Worm (Caenorhabditis elegans): ENCODE data around the gene F23D12.3.

The F23D12.3 gene

ce11 chrX:14412774-14413173 is 29.6 kb upstream of the F23D12.3 start, which contains the start of gene fbxa-179:
Gene fbxa-179, minus strand, starts transcription at chrX:14412874.
- TF ChIP-seq hlh-30 (tag; optimal IDR thresholded peaks at IDR 0.05; ENCODE audit: insufficient read depth), result no peak
- no peak for TF ChIP-seq zfp-3 (GFP tag; conservative IDR thresholded peaks at IDR 0.05)
- no peak for TF ChIP-seq fos-1 (tag; optimal IDR thresholded peaks at IDR 0.05)
- TF ChIP-seq set-16 (GFP tag; IDR thresholded peaks at IDR 0.05), result no peak
- no peak for TF ChIP-seq arid-1 (GFP tag; conservative IDR thresholded peaks at IDR 0.05)
- TF ChIP-seq Y105C5A.15 (GFP tag; IDR thresholded peaks at IDR 0.05), result no peak
- no peak for TF ChIP-seq tag-97 (GFP tag; IDR thresholded peaks at IDR 0.05)
- no peak for TF ChIP-seq ctbp-1 (GFP tag; IDR thresholded peaks at IDR 0.05)
- TF ChIP-seq lin-13 (GFP tag; optimal IDR thresholded peaks at IDR 0.05), result no peak
- TF ChIP-seq saeg-2 (GFP tag; IDR thresholded peaks at IDR 0.05), result no peak
- TF ChIP-seq ztf-7 (tag; optimal IDR thresholded peaks at IDR 0.05), result no peak
- no peak for TF ChIP-seq ceh-28 (tag; optimal IDR thresholded peaks at IDR 0.05)
- TF ChIP-seq ceh-44 (GFP tag; IDR thresholded peaks at IDR 0.05), result no peak
- no peak for TF ChIP-seq Y75B8A.6 (GFP tag; IDR thresholded peaks at IDR 0.05)
- no peak for TF ChIP-seq aha-1 (tag)
- TF ChIP-seq nhr-28 (tag; optimal IDR thresholded peaks at IDR 0.05), result no peak
- no peak for TF ChIP-seq sdz-12 (GFP tag; optimal IDR thresholded peaks at IDR 0.05)
- no peak for TF ChIP-seq lim-7 (GFP tag; IDR thresholded peaks at IDR 0.05)
- no peak for TF ChIP-seq nhr-42 (GFP tag; IDR thresholded peaks at IDR 0.05)
- TF ChIP-seq F26F4.8 (GFP tag; conservative IDR thresholded peaks at IDR 0.05), result no peak

ce11 chrX:14415641-14416040 is 26.8 kb upstream of the F23D12.3 start, which contains the start of gene F23D12.10:
Gene F23D12.10, minus strand, starts transcription at chrX:14415741.
- TF ChIP-seq lim-7 (GFP tag; IDR thresholded peaks at IDR 0.05), result no peak
- TF ChIP-seq tag-97 (GFP tag; IDR thresholded peaks at IDR 0.05), result no peak
- TF ChIP-seq unc-62 (GFP tag; optimal IDR thresholded peaks at IDR 0.05 in 1 of 2), result no peak
- TF ChIP-seq unc-62 (tag; optimal IDR thresholded peaks at IDR 0.05), result no peak
- no peak for TF ChIP-seq ztf-11 (tag; optimal IDR thresholded peaks at IDR 0.05)
- no peak for TF ChIP-seq madf-5 (GFP tag; IDR thresholded peaks at IDR 0.05)

- TF ChIP-seq snpc-1.2 (GFP tag; IDR thresholded peaks at IDR 0.05), result no peak
- no peak for TF ChIP-seq hmg-1.1 (GFP tag; IDR thresholded peaks at IDR 0.05)
- TF ChIP-seq lim-7 (GFP tag; IDR thresholded peaks at IDR 0.05), result no peak
- TF ChIP-seq F26F4.8 (GFP tag; conservative IDR thresholded peaks at IDR 0.05), result no peak
- no peak for TF ChIP-seq F10B5.3 (tag; optimal IDR thresholded peaks at IDR 0.05)
- peak in 1 of 2 experiments; percentile 62 for TF ChIP-seq unc-62 (GFP tag; optimal IDR thresholded peaks at IDR 0.05 in 1 of 2)
- no peak for TF ChIP-seq unc-62 (tag; optimal IDR thresholded peaks at IDR 0.05)
- TF ChIP-seq fos-1 (tag; optimal IDR thresholded peaks at IDR 0.05), result no peak
Measured at ce11 chrX:14421529-14421982, 20.9 kb upstream of the F23D12.3 start, which contains the start of gene F23D12.2. Gene F23D12.2, minus strand, starts transcription at chrX:14421579.

ce11 chrX:14423105-14423504 is 19.3 kb upstream of the F23D12.3 start, which contains the start of gene fipr-3:
Gene fipr-3, plus strand, starts transcription at chrX:14423405.
- TF ChIP-seq ceh-20 (GFP tag; IDR thresholded peaks at IDR 0.05) (no peak), ceh-32 (tag; optimal IDR thresholded peaks at IDR 0.05; ENCODE audit: poor library complexity) (no peak), T20F7.1 (GFP tag; optimal IDR thresholded peaks at IDR 0.05) (peak; percentile 3), nhr-111 (GFP tag; optimal IDR thresholded peaks at IDR 0.05) (no peak), fos-1 (tag; optimal IDR thresholded peaks at IDR 0.05) (no peak), ceh-82 (tag; optimal IDR thresholded peaks at IDR 0.05) (no peak), aha-1 (tag) (no peak)

ce11 chrX:14424186-14424585 is 18.2 kb upstream of the F23D12.3 start:
- no peak for TF ChIP-seq tag-97 (GFP tag; IDR thresholded peaks at IDR 0.05)
- TF ChIP-seq ceh-20 (GFP tag; IDR thresholded peaks at IDR 0.05), result no peak
- TF ChIP-seq daf-8 (GFP tag; IDR thresholded peaks at IDR 0.05), result no peak
- no peak for TF ChIP-seq mdl-1 (tag; optimal IDR thresholded peaks at IDR 0.05)
- TF ChIP-seq ztf-11 (tag; optimal IDR thresholded peaks at IDR 0.05), result no peak
- no peak for TF ChIP-seq daf-16 (GFP tag; optimal IDR thresholded peaks at IDR 0.05)
- no peak for TF ChIP-seq daf-16 (tag; optimal IDR thresholded peaks at IDR 0.05)
- TF ChIP-seq egl-43 (GFP tag; IDR thresholded peaks at IDR 0.05), result no peak
- no peak for TF ChIP-seq mep-1 (tag; optimal IDR thresholded peaks at IDR 0.05)
- TF ChIP-seq nhr-42 (GFP tag; IDR thresholded peaks at IDR 0.05), result no peak
- no peak for TF ChIP-seq dve-1 (tag; optimal IDR thresholded peaks at IDR 0.05; ENCODE audit: insufficient read depth)
- no peak for TF ChIP-seq unc-130 (GFP tag; optimal IDR thresholded peaks at IDR 0.05)
- no peak for TF ChIP-seq attf-4 (tag; optimal IDR thresholded peaks at IDR 0.05)
- no peak for TF ChIP-seq madf-5 (GFP tag; IDR thresholded peaks at IDR 0.05)
- no peak for TF ChIP-seq nhr-10 (tag; optimal IDR thresholded peaks at IDR 0.05)
- TF ChIP-seq duxl-1 (tag; optimal IDR thresholded peaks at IDR 0.05; ENCODE audit: poor library complexity), result no peak
- no peak for TF ChIP-seq lin-29 (GFP tag; IDR thresholded peaks at IDR 0.05)
- no peak for TF ChIP-seq aha-1 (tag)
